Fruit fly (Drosophila melanogaster) whole organism: Measurements from ENCODE around the gene LeuRS-m.

Source experiments
- CG8478 ChIP-seq: fragments of >200 bp; optimal IDR thresholded peaks from 2 replicates; lab custom pipeline; 2018; ENCODE audit warnings: inconsistent platforms
- Dll ChIP-seq: fragments of >200 bp; optimal IDR thresholded peaks from 2 replicates; lab custom pipeline; 2017
- EcR ChIP-seq, 2 experiments: fragments of >200 bp; optimal IDR thresholded peaks; 2 replicates each; lab custom pipeline; 2017; ENCODE audit warnings: missing biosample characterization in 2 of 2, missing genetic modification characterization in 2 of 2, missing genetic modification reagents in 2 of 2
- pan ChIP-seq: fragments of >200 bp; optimal IDR thresholded peaks from 2 replicates; lab custom pipeline; 2017
- usp ChIP-seq: fragments of >200 bp; optimal IDR thresholded peaks from 2 replicates; lab custom pipeline; 2017; ENCODE audit warnings: missing biosample characterization, missing genetic modification characterization, mixed read lengths

dm6 chr3L:4842710-4843109 is 17.1 kb downstream of the LeuRS-m start:
- no peak for TF ChIP-seq pan (lab: Kevin White, UChicago)
- TF ChIP-seq CG8478 (lab: Kevin White, UChicago) = no peak
- no peak for TF ChIP-seq EcR (GFP tag; optimal IDR thresholded peaks at IDR 0.05; lab: Kevin White, UChicago)
- TF ChIP-seq Dll (lab: Kevin White, UChicago) = no peak
- TF ChIP-seq usp (GFP tag; lab: Kevin White, UChicago) = no peak
